Worm (Caenorhabditis elegans) whole organism, L4 larva: ENCODE measurements around the gene F08F8.11.

Source experiments
- F37D6.2 ChIP-seq: sonication (generic microtip); optimal IDR thresholded peaks from 2 replicates; lab custom pipeline; 2016; ENCODE audit warnings: mild to moderate bottlenecking, missing genetic modification characterization, missing compliant biosample characterization
- zag-1 ChIP-seq: fragments of 150-350 bp; optimal IDR thresholded peaks from 2 replicates; lab custom pipeline; 2014; ENCODE audit warnings: missing biosample characterization, missing genetic modification characterization

DNA sequence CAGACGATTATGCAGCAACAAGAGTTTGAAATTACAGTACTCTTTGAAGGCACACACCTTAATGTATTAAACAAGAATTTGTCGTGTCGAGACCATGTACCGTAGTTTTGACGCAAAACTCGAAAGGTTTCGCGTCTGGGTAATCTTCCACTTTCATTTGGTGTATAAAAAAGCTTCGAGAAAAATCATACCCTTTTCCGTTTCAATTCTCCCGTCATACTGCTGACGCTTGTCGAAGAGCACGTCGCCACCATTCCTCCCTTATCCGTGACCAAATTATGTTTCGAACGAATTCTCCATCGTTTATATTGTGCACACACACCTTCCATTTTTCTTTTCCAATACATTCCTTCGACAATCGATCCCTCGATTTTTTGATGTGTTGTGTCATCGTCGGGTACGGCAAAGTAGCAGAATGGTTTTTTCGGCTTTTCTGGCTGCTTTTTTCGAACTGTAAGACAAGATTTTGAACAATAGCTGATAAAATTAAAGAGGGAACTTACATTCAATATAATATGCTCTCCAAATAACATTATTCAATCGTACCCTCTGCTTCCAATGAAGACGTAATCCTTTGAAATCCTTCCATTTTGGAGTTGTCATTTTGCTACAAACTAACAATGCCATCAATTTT is 8.2 kb downstream of the F08F8.11 start:
- TF ChIP-seq zag-1 (no peak), F37D6.2 (no peak)
